Fruit fly (Drosophila melanogaster): ENCODE results near the gene kek4.
"Not testable (repeated sequence)": the region's sequence is repeated elsewhere in the genome, so short reads cannot be mapped to it uniquely, and the experiment has no call there.

kek4 gene

DNA sequence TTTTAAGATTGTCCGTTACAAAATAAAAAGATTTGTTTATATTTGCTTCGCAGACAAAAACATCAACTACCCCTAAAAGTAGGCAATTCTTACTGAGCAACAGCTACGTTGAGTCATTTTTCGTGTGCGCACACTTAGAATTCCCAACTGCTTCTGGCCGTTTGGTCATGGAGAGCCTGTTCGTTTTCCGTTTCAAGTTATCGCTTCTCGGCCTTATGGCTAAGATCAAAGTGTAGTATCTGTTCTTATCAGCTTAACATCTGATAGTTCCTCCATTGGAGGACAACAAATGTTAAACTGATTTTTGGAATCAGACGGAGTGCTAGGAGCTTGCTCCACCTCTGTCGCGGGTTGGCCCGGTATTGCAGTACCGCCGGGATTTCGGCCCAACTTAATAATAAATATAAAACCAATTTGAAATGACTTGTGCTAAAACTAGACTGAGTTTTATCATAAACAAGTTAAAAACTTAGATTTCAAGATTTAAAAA lies 535 bp upstream of the kek4 start:
- TF ChIP-seq cyc (GFP tag; optimal IDR thresholded peaks at IDR 0.05) (peak; percentile 49), esn (GFP tag; optimal IDR thresholded peaks at IDR 0.05) (peak; percentile 58), CG3032 (tag; optimal IDR thresholded peaks at IDR 0.05) (peak; percentile 9), Eip78C (GFP tag) (peak; percentile 78), topi (GFP tag; optimal IDR thresholded peaks at IDR 0.05) (peak; percentile 45), lz (GFP tag; optimal IDR thresholded peaks at IDR 0.05) (peak; percentile 11), fkh (GFP tag; optimal IDR thresholded peaks at IDR 0.05) (peak; percentile 34), svp (GFP tag) (peak; percentile 92), CG15336 (GFP tag; IDR thresholded peaks at IDR 0.05) (peak; percentile 29; the same call in 1 of the 2 replicates)

DNA sequence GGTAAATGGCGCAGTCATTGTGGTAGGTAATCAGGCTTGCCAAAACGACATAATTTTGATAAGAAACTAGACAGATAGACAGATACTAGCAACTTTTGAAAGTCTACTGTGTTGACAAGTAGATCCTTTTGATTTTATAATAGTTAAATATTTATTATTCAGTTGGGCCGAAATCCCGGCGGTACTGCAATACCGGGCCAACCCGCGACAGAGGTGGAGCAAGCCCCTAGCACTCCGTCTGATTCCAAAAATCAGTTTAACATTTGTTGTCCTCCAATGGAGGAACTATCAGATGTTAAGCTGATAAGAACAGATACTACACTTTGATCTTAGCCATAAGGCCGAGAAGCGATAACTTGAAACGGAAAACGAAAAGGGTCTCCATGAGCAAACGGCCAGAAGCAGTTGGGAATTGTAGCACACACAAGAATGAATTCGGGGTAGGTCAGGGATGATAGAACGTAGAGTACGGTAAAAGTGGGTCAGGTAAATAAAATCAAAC lies 3.3 kb downstream of the kek4 start, which contains the start of gene CG15482:
Gene CG15482, minus strand, starts transcription at position 51 of the 502 bp plus-strand sequence.
- not testable (repeated sequence) for TF ChIP-seq Hr38, CG3919, CG9139 (GFP tag; optimal IDR thresholded peaks at IDR 0.05)

DNA sequence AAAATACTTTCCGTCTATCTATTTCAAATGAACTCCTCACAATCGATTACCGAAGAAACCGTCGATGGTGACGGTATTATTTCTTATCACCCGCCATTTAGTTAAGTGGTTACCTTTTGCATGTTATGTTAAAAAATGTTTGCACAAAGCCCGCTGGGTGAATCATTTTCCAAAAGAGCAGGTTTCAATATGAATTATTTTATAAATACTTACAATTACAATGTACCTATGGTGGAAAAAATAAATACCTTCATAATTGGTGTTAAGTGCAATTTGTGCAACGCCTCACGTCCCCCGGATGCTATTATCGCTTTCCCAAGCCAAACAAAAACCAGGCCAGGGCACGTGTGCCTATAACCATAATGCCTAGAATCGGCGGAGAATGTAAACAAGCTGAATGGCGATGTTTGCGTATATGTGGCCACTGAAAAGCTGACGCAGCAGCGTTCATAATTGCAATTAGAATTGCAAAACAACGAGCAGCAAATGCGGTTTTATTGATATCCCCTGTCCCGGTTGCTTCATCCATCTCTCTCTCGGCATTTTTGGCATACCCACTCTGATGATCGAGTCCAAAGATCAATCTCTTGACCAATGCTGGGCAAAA lies 8.2 kb downstream of the kek4 start:
- TF ChIP-seq Eip93F (GFP tag; optimal IDR thresholded peaks at IDR 0.05) (no peak), CG10669 (GFP tag; optimal IDR thresholded peaks at IDR 0.05) (no peak), net (GFP tag; optimal IDR thresholded peaks at IDR 0.05) (no peak), Eip78C (GFP tag) (no peak)

dm6 chr2L:13206077-13206668 lies 9.0 kb downstream of the kek4 start:
- TF ChIP-seq CG4318 (GFP tag; optimal IDR thresholded peaks at IDR 0.05) (no peak), Eip78C (GFP tag) (peak; percentile 77), ss (GFP tag; optimal IDR thresholded peaks at IDR 0.05) (peak; percentile 5 to 73), Smox (GFP tag; optimal IDR thresholded peaks at IDR 0.05) (no peak), CG16779 (tag; optimal IDR thresholded peaks at IDR 0.05) (peak; percentile 52), Sox102F (GFP tag; optimal IDR thresholded peaks at IDR 0.05) (no peak), fkh (GFP tag; optimal IDR thresholded peaks at IDR 0.05) (peak; percentile 8), CG10669 (GFP tag; optimal IDR thresholded peaks at IDR 0.05) (no peak), CG32006 (GFP tag; optimal IDR thresholded peaks at IDR 0.05) (no peak), CG8319 (GFP tag; optimal IDR thresholded peaks at IDR 0.05) (no peak), CG11294 (GFP tag; IDR thresholded peaks at IDR 0.05) (no peak), CG6854 (GFP tag; optimal IDR thresholded peaks at IDR 0.05) (no peak), CG10631 (GFP tag; optimal IDR thresholded peaks at IDR 0.05) (no peak), cyc (GFP tag; optimal IDR thresholded peaks at IDR 0.05) (no peak), CG1621 (tag; optimal IDR thresholded peaks at IDR 0.05) (peak; percentile 39), Hr4 (GFP tag; optimal IDR thresholded peaks at IDR 0.05) (no peak), Blimp-1 (GFP tag; optimal IDR thresholded peaks at IDR 0.05) (no peak), CG9139 (GFP tag; optimal IDR thresholded peaks at IDR 0.05) (peak; percentile 17), eg (GFP tag; IDR thresholded peaks at IDR 0.05) (peak; percentile 61; the same call in 2 of the 3 replicates), Hr39 (GFP tag; optimal IDR thresholded peaks at IDR 0.05) (no peak), fd85E (GFP tag; optimal IDR thresholded peaks at IDR 0.05) (no peak), salr (GFP tag; optimal IDR thresholded peaks at IDR 0.05) (no peak), Eip75B (GFP tag; optimal IDR thresholded peaks at IDR 0.05) (peak; percentile 31), Hr38 (GFP tag; optimal IDR thresholded peaks at IDR 0.05) (no peak), svp (GFP tag) (peak; percentile 89), Met (GFP tag; optimal IDR thresholded peaks at IDR 0.05) (no peak), CG34406 (GFP tag; optimal IDR thresholded peaks at IDR 0.05) (no peak), OdsH (GFP tag; optimal IDR thresholded peaks at IDR 0.05) (no peak), fd59A (GFP tag; optimal IDR thresholded peaks at IDR 0.05) (no peak), CG6808 (GFP tag; optimal IDR thresholded peaks at IDR 0.05) (no peak), Eip93F (GFP tag; optimal IDR thresholded peaks at IDR 0.05) (no peak), acj6 (GFP tag; optimal IDR thresholded peaks at IDR 0.05) (no peak), CG3919 (GFP tag; optimal IDR thresholded peaks at IDR 0.05) (peak; percentile 23), Ets21C (GFP tag; optimal IDR thresholded peaks at IDR 0.05) (no peak), spab (GFP tag; optimal IDR thresholded peaks at IDR 0.05) (no peak), topi (GFP tag; optimal IDR thresholded peaks at IDR 0.05) (no peak), vri (GFP tag; optimal IDR thresholded peaks at IDR 0.05) (peak; percentile 55), esn (GFP tag; optimal IDR thresholded peaks at IDR 0.05) (no peak)

Measured in whole organism, prepupa.